Fruit fly (Drosophila melanogaster) whole organism, prepupa: ENCODE data around the gene CG3224.

Source experiments
- Blimp-1 ChIP-seq: fragments of 200-800 bp; sonication (Bioruptor generic); optimal IDR thresholded peaks from 3 replicates; lab custom pipeline; 2017; ENCODE audit warnings: missing biosample characterization, missing genetic modification characterization, mild to moderate bottlenecking, moderate library complexity, missing genetic modification reagents
- CG10631 ChIP-seq: fragments of 200-800 bp; sonication (Bioruptor generic); optimal IDR thresholded peaks from 2 replicates; lab custom pipeline; 2016; ENCODE audit warnings: missing biosample characterization, missing genetic modification characterization
- CG10669 ChIP-seq: fragments of 200-800 bp; sonication (Bioruptor generic); optimal IDR thresholded peaks from 3 replicates; lab custom pipeline; 2018; ENCODE audit warnings: missing biosample characterization, mild to moderate bottlenecking, missing genetic modification characterization, moderate library complexity
- CG11762 ChIP-seq: fragments of 200-800 bp; sonication (Bioruptor generic); optimal IDR thresholded peaks from 3 replicates; lab custom pipeline; 2016; ENCODE audit warnings: missing biosample characterization, missing genetic modification characterization; ENCODE audit not compliant: insufficient read depth
- CG15336 ChIP-seq: fragments of 200-800 bp; sonication (Bioruptor generic); IDR thresholded peaks from 2 replicates; pipeline ENCODE4 v1.3.6; 2022; ENCODE audit warnings: missing biosample characterization, missing genetic modification characterization
- CG1621 ChIP-seq: fragments of 200-800 bp; sonication (Bioruptor generic); optimal IDR thresholded peaks from 3 replicates; lab custom pipeline; 2018; ENCODE audit warnings: missing biosample characterization, mild to moderate bottlenecking, missing genetic modification characterization
- CG31627 ChIP-seq: fragments of 200-800 bp; sonication (Bioruptor generic); optimal IDR thresholded peaks from 3 replicates; lab custom pipeline; 2016; ENCODE audit warnings: missing biosample characterization, missing genetic modification characterization
- CG32006 ChIP-seq: fragments of 200-800 bp; sonication (Bioruptor generic); optimal IDR thresholded peaks from 3 replicates; lab custom pipeline; 2017; ENCODE audit warnings: missing biosample characterization, mild to moderate bottlenecking, missing genetic modification characterization
- CG34406 ChIP-seq: fragments of 200-800 bp; sonication (Bioruptor generic); optimal IDR thresholded peaks from 3 replicates; lab custom pipeline; 2016; ENCODE audit warnings: missing biosample characterization, missing genetic modification characterization
- CG3919 ChIP-seq: fragments of 200-800 bp; sonication (Bioruptor generic); optimal IDR thresholded peaks from 3 replicates; lab custom pipeline; 2016; ENCODE audit warnings: missing biosample characterization, missing genetic modification characterization
- CG6276 ChIP-seq: fragments of 200-800 bp; sonication (Bioruptor generic); optimal IDR thresholded peaks from 2 replicates; lab custom pipeline; 2017; ENCODE audit warnings: missing biosample characterization, mild to moderate bottlenecking, missing genetic modification characterization
- CG6808 ChIP-seq: fragments of 200-800 bp; sonication (Bioruptor generic); optimal IDR thresholded peaks from 3 replicates; lab custom pipeline; 2017; ENCODE audit warnings: missing biosample characterization, missing genetic modification characterization, mild to moderate bottlenecking, moderate library complexity, missing genetic modification reagents
- CG6854 ChIP-seq: fragments of 200-800 bp; sonication (Bioruptor generic); optimal IDR thresholded peaks from 2 replicates; lab custom pipeline; 2017; ENCODE audit warnings: missing biosample characterization, mild to moderate bottlenecking, missing genetic modification characterization
- CG7368 ChIP-seq: fragments of 200-800 bp; sonication (Bioruptor generic); optimal IDR thresholded peaks from 3 replicates; lab custom pipeline; 2016; ENCODE audit warnings: missing biosample characterization, missing genetic modification characterization
- CG8319 ChIP-seq: fragments of 200-800 bp; sonication (Bioruptor generic); optimal IDR thresholded peaks from 3 replicates; lab custom pipeline; 2016; ENCODE audit warnings: missing biosample characterization, missing genetic modification characterization
- CG8632 ChIP-seq: fragments of 200-800 bp; sonication (Bioruptor generic); optimal IDR thresholded peaks from 3 replicates; lab custom pipeline; 2016; ENCODE audit warnings: missing biosample characterization, missing genetic modification characterization
- CG9139 ChIP-seq: fragments of 200-800 bp; sonication (Bioruptor generic); optimal IDR thresholded peaks from 3 replicates; lab custom pipeline; 2017; ENCODE audit warnings: missing biosample characterization, mild to moderate bottlenecking, missing genetic modification characterization
- Eip78C ChIP-seq: fragments of 200-800 bp; sonication (Bioruptor generic); peaks from one replicate; lab custom pipeline; 2016; ENCODE audit warnings: missing biosample characterization, missing genetic modification characterization
- Eip93F ChIP-seq: fragments of 200-800 bp; sonication (Bioruptor generic); optimal IDR thresholded peaks from 2 replicates; lab custom pipeline; 2016; ENCODE audit warnings: missing biosample characterization, mild to moderate bottlenecking, missing genetic modification characterization
- Ets21C ChIP-seq: fragments of 200-800 bp; sonication (Bioruptor generic); optimal IDR thresholded peaks from 3 replicates; lab custom pipeline; 2016; ENCODE audit warnings: missing biosample characterization, missing genetic modification characterization
- Ets96B ChIP-seq: fragments of 200-800 bp; optimal IDR thresholded peaks from 2 replicates; lab custom pipeline; 2019; ENCODE audit warnings: missing biosample characterization, mild to moderate bottlenecking, missing genetic modification characterization, moderate library complexity
- Gug ChIP-seq: fragments of 200-800 bp; sonication (Bioruptor generic); IDR thresholded peaks from 2 replicates; pipeline ENCODE4 v1.3.6; 2022; ENCODE audit warnings: missing biosample characterization, missing genetic modification characterization
- Hr4 ChIP-seq: fragments of 200-800 bp; sonication (Bioruptor generic); optimal IDR thresholded peaks from 3 replicates; lab custom pipeline; 2016; ENCODE audit warnings: missing biosample characterization, missing genetic modification characterization
- Lpt ChIP-seq: fragments of 200-800 bp; sonication (Bioruptor generic); optimal IDR thresholded peaks from 3 replicates; lab custom pipeline; 2016; ENCODE audit warnings: missing biosample characterization, missing genetic modification characterization
- Met ChIP-seq: fragments of 200-800 bp; sonication (Bioruptor generic); optimal IDR thresholded peaks from 3 replicates; lab custom pipeline; 2016; ENCODE audit warnings: missing biosample characterization, missing genetic modification characterization
- OdsH ChIP-seq: fragments of 200-800 bp; sonication (Bioruptor generic); optimal IDR thresholded peaks from 3 replicates; lab custom pipeline; 2016; ENCODE audit warnings: missing biosample characterization, missing genetic modification characterization
- Smox ChIP-seq: fragments of 200-800 bp; sonication (Bioruptor generic); optimal IDR thresholded peaks from 3 replicates; lab custom pipeline; 2016; ENCODE audit warnings: missing biosample characterization, missing genetic modification characterization
- Sox102F ChIP-seq: fragments of 200-800 bp; sonication (Bioruptor generic); optimal IDR thresholded peaks from 2 replicates; lab custom pipeline; 2016; ENCODE audit warnings: missing biosample characterization, mild to moderate bottlenecking, missing genetic modification characterization
- Sox14 ChIP-seq: fragments of 200-800 bp; sonication (Bioruptor generic); optimal IDR thresholded peaks from 3 replicates; lab custom pipeline; 2016; ENCODE audit warnings: missing biosample characterization, missing genetic modification characterization
- Sox15 ChIP-seq: fragments of 200-800 bp; sonication (Bioruptor generic); optimal IDR thresholded peaks from 3 replicates; lab custom pipeline; 2016; ENCODE audit warnings: missing biosample characterization, missing genetic modification characterization
- achi ChIP-seq: fragments of 200-800 bp; sonication (Bioruptor generic); optimal IDR thresholded peaks from 3 replicates; lab custom pipeline; 2016; ENCODE audit warnings: missing biosample characterization, missing genetic modification characterization
- cyc ChIP-seq: fragments of 200-800 bp; sonication (Bioruptor generic); optimal IDR thresholded peaks from 3 replicates; lab custom pipeline; 2016; ENCODE audit warnings: missing biosample characterization, missing genetic modification characterization
- dac ChIP-seq: fragments of 200-800 bp; sonication (Bioruptor generic); optimal IDR thresholded peaks from 2 replicates; lab custom pipeline; 2017; ENCODE audit warnings: missing biosample characterization, mild to moderate bottlenecking, missing genetic modification characterization
- eg ChIP-seq: fragments of 200-800 bp; sonication (Bioruptor generic); IDR thresholded peaks from 3 replicates; pipeline ENCODE4 v1.3.6; 2022; ENCODE audit warnings: missing biosample characterization, missing genetic modification characterization
- esn ChIP-seq: fragments of 200-800 bp; sonication (Bioruptor generic); optimal IDR thresholded peaks from 2 replicates; lab custom pipeline; 2016; ENCODE audit warnings: missing biosample characterization, mild to moderate bottlenecking, missing genetic modification characterization, moderate library complexity
- fkh ChIP-seq: fragments of 200-800 bp; sonication (Bioruptor generic); optimal IDR thresholded peaks from 3 replicates; lab custom pipeline; 2017; ENCODE audit warnings: missing biosample characterization, mild to moderate bottlenecking, missing genetic modification characterization, moderate library complexity
- lz ChIP-seq: fragments of 200-800 bp; sonication (Bioruptor generic); optimal IDR thresholded peaks from 3 replicates; lab custom pipeline; 2016; ENCODE audit warnings: missing biosample characterization, missing genetic modification characterization
- net ChIP-seq: fragments of 200-800 bp; sonication (Bioruptor generic); optimal IDR thresholded peaks from 3 replicates; lab custom pipeline; 2016; ENCODE audit warnings: missing biosample characterization, missing genetic modification characterization
- pdm3 ChIP-seq: fragments of 200-800 bp; sonication (Bioruptor generic); optimal IDR thresholded peaks from 3 replicates; lab custom pipeline; 2016; ENCODE audit warnings: missing biosample characterization, missing genetic modification characterization
- salr ChIP-seq, 2 experiments: fragments of 200-800 bp; sonication (Bioruptor generic); optimal IDR thresholded peaks; 3 replicates each; lab custom pipeline; 2016 to 2018; ENCODE audit warnings: missing biosample characterization in 2 of 2, missing genetic modification characterization in 2 of 2, mild to moderate bottlenecking in 1 of 2
- spab ChIP-seq: fragments of 200-800 bp; sonication (Bioruptor generic); optimal IDR thresholded peaks from 2 replicates; lab custom pipeline; 2017; ENCODE audit warnings: missing biosample characterization, mild to moderate bottlenecking, missing genetic modification characterization, missing genetic modification reagents
- ss ChIP-seq, 2 experiments: fragments of 200-800 bp; sonication (Bioruptor generic); optimal IDR thresholded peaks; 2 replicates in 1 of 2; 3 replicates in 1 of 2; lab custom pipeline; 2017 to 2018; ENCODE audit warnings: mild to moderate bottlenecking in 2 of 2, missing biosample characterization in 2 of 2, missing genetic modification characterization in 2 of 2, moderate library complexity in 1 of 2
- svp ChIP-seq: fragments of 200-800 bp; sonication (Bioruptor generic); peaks from one replicate; lab custom pipeline; 2016; ENCODE audit warnings: missing biosample characterization, missing genetic modification characterization
- topi ChIP-seq: fragments of 200-800 bp; sonication (Bioruptor generic); optimal IDR thresholded peaks from 3 replicates; lab custom pipeline; 2016; ENCODE audit warnings: missing biosample characterization, missing genetic modification characterization
- vri ChIP-seq: fragments of 200-800 bp; sonication (Bioruptor generic); optimal IDR thresholded peaks from 3 replicates; lab custom pipeline; 2016; ENCODE audit warnings: missing biosample characterization, mild to moderate bottlenecking, missing genetic modification characterization

The CG3224 gene

DNA sequence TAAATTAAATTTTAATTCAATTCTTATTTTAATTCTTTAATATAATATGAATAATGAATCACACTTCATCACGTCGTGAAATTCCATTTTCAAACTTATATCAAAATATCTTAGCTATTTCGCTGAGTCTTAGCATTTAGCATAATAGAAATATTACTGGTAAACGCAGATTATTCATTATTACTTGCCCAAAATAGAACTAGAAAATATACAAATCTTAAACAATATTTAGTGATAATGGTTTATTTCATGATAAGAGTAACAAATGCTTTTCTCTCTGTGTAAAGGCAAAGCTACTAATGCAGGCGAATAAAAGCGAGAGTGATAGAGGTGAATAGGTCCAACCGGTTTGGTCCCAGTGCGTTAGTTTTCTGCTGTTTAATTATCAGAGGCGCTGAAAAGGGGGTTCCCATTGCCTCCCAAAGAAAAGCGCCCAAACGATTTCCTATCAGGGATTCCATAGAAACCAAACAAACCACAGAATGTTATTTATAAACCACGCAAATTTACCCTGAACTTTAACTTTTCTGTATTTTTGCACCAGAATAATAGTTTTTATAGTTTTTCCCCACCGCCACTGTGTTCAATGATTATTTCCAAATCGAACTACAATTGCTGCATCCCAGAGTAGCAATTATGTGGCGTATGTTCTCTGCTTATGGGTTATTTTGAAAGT, 1.8 kb upstream of the CG3224 start (continued):
- TF ChIP-seq Sox102F: no peak
- TF ChIP-seq CG1621 (tag; lab: Kevin White, UChicago): no peak
- no peak for TF ChIP-seq CG8632 (GFP tag; lab: Kevin White, UChicago)
- TF ChIP-seq ss (GFP tag; optimal IDR thresholded peaks at IDR 0.05; lab: Kevin White, UChicago): no peak
- TF ChIP-seq Met (GFP tag; lab: Kevin White, UChicago): no peak
- TF ChIP-seq Smox (GFP tag; lab: Kevin White, UChicago): no peak
- peak in 1 of 2 experiments; percentile 58 for TF ChIP-seq salr (GFP tag; optimal IDR thresholded peaks at IDR 0.05; lab: Kevin White, UChicago)
- peak; percentile 80 for TF ChIP-seq Eip78C
- TF ChIP-seq Ets21C (GFP tag; lab: Kevin White, UChicago): no peak
- TF ChIP-seq Gug (GFP tag; lab: Robert Waterston, UW): no peak; the same call in 1 of the 2 replicates
- TF ChIP-seq, all 60 proteins: peak for 17

DNA sequence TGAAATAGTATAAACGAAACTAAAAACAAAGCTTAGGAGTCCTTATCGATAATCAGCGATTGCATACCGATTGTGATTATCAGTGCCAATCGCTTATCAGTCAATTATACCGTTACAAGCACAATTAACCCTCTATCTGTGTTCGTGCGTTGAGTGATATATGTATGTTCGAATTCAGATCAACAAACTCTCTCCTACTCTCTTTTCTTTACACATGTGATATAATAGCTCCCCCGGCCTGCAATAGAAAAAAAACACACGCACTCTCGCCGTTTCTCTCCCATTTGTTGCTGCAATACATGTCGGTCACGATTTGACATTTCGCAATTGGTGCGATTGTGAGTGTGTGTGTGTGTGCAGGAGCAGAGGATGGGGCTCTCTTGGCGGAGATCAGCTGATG, 1.1 kb upstream of the CG3224 start:
- TF ChIP-seq net (GFP tag; lab: Kevin White, UChicago): no peak
- no peak for TF ChIP-seq CG11762 (GFP tag; lab: Kevin White, UChicago)
- TF ChIP-seq Lpt: no peak
- no peak for TF ChIP-seq Ets96B (tag; lab: Kevin White, UChicago)
- no peak for TF ChIP-seq Sox15 (GFP tag; lab: Kevin White, UChicago)
- no peak for TF ChIP-seq CG10669
- no peak for TF ChIP-seq CG7368
- peak; percentile 86 for TF ChIP-seq vri (GFP tag; lab: Kevin White, UChicago)

DNA sequence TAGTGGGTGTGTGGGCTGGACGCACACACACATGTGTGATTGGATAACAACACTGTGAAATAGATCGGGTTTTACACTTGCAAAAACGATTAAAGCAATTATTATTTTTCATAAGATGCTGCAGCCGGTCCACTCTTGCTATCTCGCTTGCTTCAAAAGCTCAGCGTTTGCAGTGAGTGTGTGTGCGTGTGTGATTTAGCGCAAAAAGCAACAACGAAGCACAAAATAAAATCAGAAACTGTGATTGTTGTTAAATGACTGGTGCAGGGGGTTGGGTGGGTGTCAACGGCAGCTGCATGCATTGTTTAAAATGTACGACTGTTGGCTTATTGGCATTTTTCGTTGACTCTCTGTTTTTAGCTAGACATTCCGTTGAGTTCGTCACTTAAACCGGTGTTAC, 618 bp upstream of the CG3224 start:
- TF ChIP-seq Hr4 (GFP tag; lab: Kevin White, UChicago) (peak; percentile 15), esn (GFP tag; lab: Kevin White, UChicago) (no peak), fkh (GFP tag; lab: Kevin White, UChicago) (no peak), pdm3 (peak; percentile 12), Gug (GFP tag; lab: Robert Waterston, UW) (no peak), CG8632 (GFP tag; lab: Kevin White, UChicago) (no peak), salr (GFP tag; optimal IDR thresholded peaks at IDR 0.05; lab: Kevin White, UChicago) (no peak), CG31627 (no peak), CG1621 (tag; lab: Kevin White, UChicago) (no peak), CG32006 (GFP tag; lab: Kevin White, UChicago) (peak; percentile 15), topi (GFP tag; lab: Kevin White, UChicago) (no peak), Sox14 (peak; percentile 9), CG6808 (GFP tag; lab: Kevin White, UChicago) (no peak), eg (GFP tag; lab: Robert Waterston, UW) (peak; percentile 44; the same call in 1 of the 3 replicates), CG8319 (GFP tag; lab: Kevin White, UChicago) (no peak), Lpt (no peak), OdsH (no peak), CG11762 (GFP tag; lab: Kevin White, UChicago) (no peak), ss (GFP tag; optimal IDR thresholded peaks at IDR 0.05; lab: Kevin White, UChicago) (no peak), Blimp-1 (GFP tag; lab: Kevin White, UChicago) (no peak), Eip78C (peak; percentile 34), spab (GFP tag; lab: Kevin White, UChicago) (no peak), dac (GFP tag; lab: Kevin White, UChicago) (peak; percentile 2), Ets96B (tag; lab: Kevin White, UChicago) (no peak), CG34406 (GFP tag; lab: Kevin White, UChicago) (no peak), achi (no peak), CG6854 (GFP tag; lab: Kevin White, UChicago) (no peak), Eip93F (GFP tag; lab: Kevin White, UChicago) (no peak), CG3919 (GFP tag; lab: Kevin White, UChicago) (no peak), CG6276 (GFP tag; lab: Kevin White, UChicago) (peak; percentile 35), Met (GFP tag; lab: Kevin White, UChicago) (no peak), CG9139 (no peak), CG10631 (GFP tag; lab: Kevin White, UChicago) (peak; percentile 0), svp (GFP tag; lab: Kevin White, UChicago) (peak; percentile 74), lz (GFP tag; lab: Kevin White, UChicago) (no peak), CG10669 (no peak), CG15336 (0 out of 2 replicates have a peak, but pooled peaks have one; percentile 2), cyc (GFP tag; lab: Kevin White, UChicago) (no peak), Sox102F (no peak)
